Worm (Caenorhabditis elegans): ENCODE results near the gene Y39H10B.2.

The Y39H10B.2 gene

DNA sequence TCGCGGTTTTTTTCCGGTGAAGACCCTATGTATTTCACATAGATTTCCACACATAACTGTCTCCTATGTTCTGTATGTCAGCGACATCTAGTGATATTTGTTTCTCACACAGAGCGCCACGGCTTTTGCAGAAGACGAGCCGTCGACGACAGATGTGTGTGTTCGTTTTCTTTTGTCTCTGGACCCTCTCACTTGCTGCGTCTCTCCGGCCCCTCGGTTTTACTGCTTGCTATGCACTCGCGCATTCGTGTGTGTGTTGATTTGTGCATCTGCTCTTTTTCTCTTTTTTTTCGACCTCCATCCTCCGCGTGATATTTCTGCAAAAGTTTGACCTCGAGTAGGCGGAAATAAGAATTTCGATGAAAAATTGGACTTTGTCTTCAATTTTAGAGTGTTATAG, 20.2 kb downstream of the Y39H10B.2 start:
- TF ChIP-seq B0310.2 (tag; optimal IDR thresholded peaks at IDR 0.05), result no peak
- no peak for TF ChIP-seq hmg-4 (GFP tag; optimal IDR thresholded peaks at IDR 0.05)
- TF ChIP-seq sea-1 (GFP tag; conservative IDR thresholded peaks at IDR 0.05), result no peak
- no peak for TF ChIP-seq tbx-37 (GFP tag; conservative IDR thresholded peaks at IDR 0.05)
- no peak for TF ChIP-seq ceh-36 (tag; optimal IDR thresholded peaks at IDR 0.05)
- no peak for TF ChIP-seq tra-4 (tag; optimal IDR thresholded peaks at IDR 0.05)
- TF ChIP-seq hmbx-1 (tag; optimal IDR thresholded peaks at IDR 0.05), result no peak
- TF ChIP-seq F13C5.2 (tag; optimal IDR thresholded peaks at IDR 0.05), result no peak
- no peak for TF ChIP-seq flt-1 (GFP tag; IDR thresholded peaks at IDR 0.05)
- no peak for TF ChIP-seq aly-1 (tag; optimal IDR thresholded peaks at IDR 0.05)
- no peak for TF ChIP-seq tbx-11 (GFP tag; IDR thresholded peaks at IDR 0.05)
- no peak for TF ChIP-seq pes-1 (GFP tag; IDR thresholded peaks at IDR 0.05)
- no peak for TF ChIP-seq ceh-13 (GFP tag; optimal IDR thresholded peaks at IDR 0.05)

- TF ChIP-seq hnd-1 (tag; optimal IDR thresholded peaks at IDR 0.05), result no peak
- TF ChIP-seq hmg-4 (GFP tag; optimal IDR thresholded peaks at IDR 0.05), result no peak
- TF ChIP-seq B0310.2 (tag; optimal IDR thresholded peaks at IDR 0.05), result no peak
- no peak for TF ChIP-seq ceh-13 (GFP tag; optimal IDR thresholded peaks at IDR 0.05)
- no peak for TF ChIP-seq tbx-11 (GFP tag; IDR thresholded peaks at IDR 0.05)
- no peak for TF ChIP-seq tra-4 (tag; optimal IDR thresholded peaks at IDR 0.05)
- no peak for TF ChIP-seq tbx-37 (GFP tag; conservative IDR thresholded peaks at IDR 0.05)
- no peak for TF ChIP-seq ama-1 (optimal IDR thresholded peaks at IDR 0.05)
- TF ChIP-seq ceh-36 (tag; optimal IDR thresholded peaks at IDR 0.05), result no peak
- TF ChIP-seq sea-1 (GFP tag; conservative IDR thresholded peaks at IDR 0.05), result no peak
- TF ChIP-seq scrt-1 (GFP tag; IDR thresholded peaks at IDR 0.05), result no peak
- no peak for TF ChIP-seq hmbx-1 (tag; optimal IDR thresholded peaks at IDR 0.05)
- TF ChIP-seq flt-1 (GFP tag; IDR thresholded peaks at IDR 0.05), result no peak
- no peak for TF ChIP-seq aly-1 (tag; optimal IDR thresholded peaks at IDR 0.05)
- TF ChIP-seq F13C5.2 (tag; optimal IDR thresholded peaks at IDR 0.05), result no peak
- TF ChIP-seq ets-7 (tag; optimal IDR thresholded peaks at IDR 0.05), result no peak
- no peak for TF ChIP-seq pes-1 (GFP tag; IDR thresholded peaks at IDR 0.05)
These were observed 24.0 kb downstream of the Y39H10B.2 start for ce11 chrV:3692613-3693012.

DNA sequence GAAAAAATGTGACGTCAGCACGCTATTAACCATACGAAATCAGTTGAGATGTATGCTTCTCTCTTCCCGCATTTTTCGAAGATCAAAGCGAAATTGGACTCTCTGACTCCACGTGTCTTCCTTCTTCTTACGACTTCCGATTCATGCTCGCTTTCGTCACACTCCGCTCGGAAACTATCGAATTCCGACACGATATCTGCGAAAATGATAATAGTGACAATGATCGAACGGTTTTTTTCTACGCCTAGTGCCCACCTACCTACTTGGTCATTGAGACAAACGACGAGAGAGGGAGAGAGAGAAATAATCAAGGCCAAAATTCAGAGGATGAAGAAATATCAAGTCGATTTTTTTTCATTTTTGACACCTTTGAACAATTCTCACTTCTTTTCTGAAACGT, 25.1 kb downstream of the Y39H10B.2 start:
- TF ChIP-seq B0310.2 (tag; optimal IDR thresholded peaks at IDR 0.05) (no peak), ets-7 (tag; optimal IDR thresholded peaks at IDR 0.05) (no peak), sea-1 (GFP tag; conservative IDR thresholded peaks at IDR 0.05) (no peak), hmg-4 (GFP tag; optimal IDR thresholded peaks at IDR 0.05) (no peak), ceh-36 (tag; optimal IDR thresholded peaks at IDR 0.05) (no peak), pes-1 (GFP tag; IDR thresholded peaks at IDR 0.05) (no peak), scrt-1 (GFP tag; IDR thresholded peaks at IDR 0.05) (no peak), tra-4 (tag; optimal IDR thresholded peaks at IDR 0.05) (no peak), ceh-13 (GFP tag; optimal IDR thresholded peaks at IDR 0.05) (no peak), ama-1 (optimal IDR thresholded peaks at IDR 0.05) (no peak), hmbx-1 (tag; optimal IDR thresholded peaks at IDR 0.05) (no peak), hnd-1 (tag; optimal IDR thresholded peaks at IDR 0.05) (no peak), aly-1 (tag; optimal IDR thresholded peaks at IDR 0.05) (no peak), tbx-37 (GFP tag; conservative IDR thresholded peaks at IDR 0.05) (no peak), flt-1 (GFP tag; IDR thresholded peaks at IDR 0.05) (no peak), F13C5.2 (tag; optimal IDR thresholded peaks at IDR 0.05) (no peak), tbx-11 (GFP tag; IDR thresholded peaks at IDR 0.05) (no peak)

DNA sequence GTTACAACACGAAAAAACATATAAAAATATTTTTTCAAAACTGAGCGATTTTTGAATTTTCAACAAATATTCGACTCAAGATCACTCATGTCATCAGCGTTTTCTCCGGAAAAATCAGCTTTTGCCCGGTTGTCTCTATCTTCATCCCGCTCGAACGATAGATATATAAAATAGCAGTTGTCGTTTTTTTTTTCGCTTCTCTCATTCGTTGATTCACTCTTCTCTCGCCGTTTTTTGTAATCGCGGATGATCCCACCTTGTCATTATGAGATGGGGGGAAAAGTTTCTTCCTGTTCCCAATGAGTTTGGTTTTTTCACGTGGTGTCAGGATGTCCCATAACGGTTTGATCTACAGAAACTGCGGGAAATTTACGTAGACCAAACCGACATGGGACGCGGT, 26.7 kb downstream of the Y39H10B.2 start:
- TF ChIP-seq B0310.2 (tag; optimal IDR thresholded peaks at IDR 0.05), result no peak
- TF ChIP-seq ceh-36 (tag; optimal IDR thresholded peaks at IDR 0.05), result no peak
- TF ChIP-seq ama-1 (optimal IDR thresholded peaks at IDR 0.05), result no peak
- TF ChIP-seq hmg-4 (GFP tag; optimal IDR thresholded peaks at IDR 0.05), result no peak
- no peak for TF ChIP-seq tra-4 (tag; optimal IDR thresholded peaks at IDR 0.05)
- no peak for TF ChIP-seq tbx-11 (GFP tag; IDR thresholded peaks at IDR 0.05)
- TF ChIP-seq aly-1 (tag; optimal IDR thresholded peaks at IDR 0.05), result no peak
- TF ChIP-seq F13C5.2 (tag; optimal IDR thresholded peaks at IDR 0.05), result no peak
- no peak for TF ChIP-seq flt-1 (GFP tag; IDR thresholded peaks at IDR 0.05)
- TF ChIP-seq pes-1 (GFP tag; IDR thresholded peaks at IDR 0.05), result no peak
- TF ChIP-seq hnd-1 (tag; optimal IDR thresholded peaks at IDR 0.05), result no peak
- no peak for TF ChIP-seq sea-1 (GFP tag; conservative IDR thresholded peaks at IDR 0.05)
- TF ChIP-seq tbx-37 (GFP tag; conservative IDR thresholded peaks at IDR 0.05), result no peak

ce11 chrV:3697071-3697470, 28.5 kb downstream of the Y39H10B.2 start:
- no peak for TF ChIP-seq hmbx-1 (tag; optimal IDR thresholded peaks at IDR 0.05)
- no peak for TF ChIP-seq pes-1 (GFP tag; IDR thresholded peaks at IDR 0.05)
- TF ChIP-seq ceh-36 (tag; optimal IDR thresholded peaks at IDR 0.05), result no peak
- no peak for TF ChIP-seq B0310.2 (tag; optimal IDR thresholded peaks at IDR 0.05)
- TF ChIP-seq ets-7 (tag; optimal IDR thresholded peaks at IDR 0.05), result no peak
- no peak for TF ChIP-seq ceh-13 (GFP tag; optimal IDR thresholded peaks at IDR 0.05)
- TF ChIP-seq tra-4 (tag; optimal IDR thresholded peaks at IDR 0.05), result no peak
- TF ChIP-seq hnd-1 (tag; optimal IDR thresholded peaks at IDR 0.05), result no peak
- no peak for TF ChIP-seq flt-1 (GFP tag; IDR thresholded peaks at IDR 0.05)
- no peak for TF ChIP-seq sea-1 (GFP tag; conservative IDR thresholded peaks at IDR 0.05)
- no peak for TF ChIP-seq tbx-11 (GFP tag; IDR thresholded peaks at IDR 0.05)
- no peak for TF ChIP-seq hmg-4 (GFP tag; optimal IDR thresholded peaks at IDR 0.05)
- TF ChIP-seq F13C5.2 (tag; optimal IDR thresholded peaks at IDR 0.05), result no peak

- TF ChIP-seq ets-7 (tag; optimal IDR thresholded peaks at IDR 0.05), result no peak
- TF ChIP-seq scrt-1 (GFP tag; IDR thresholded peaks at IDR 0.05), result no peak
- TF ChIP-seq hnd-1 (tag; optimal IDR thresholded peaks at IDR 0.05), result no peak
- TF ChIP-seq tra-4 (tag; optimal IDR thresholded peaks at IDR 0.05), result no peak
These were observed 29.9 kb downstream of the Y39H10B.2 start for ce11 chrV:3698497-3698896.

- no peak for TF ChIP-seq hmg-4 (GFP tag; optimal IDR thresholded peaks at IDR 0.05)
- TF ChIP-seq tbx-37 (GFP tag; conservative IDR thresholded peaks at IDR 0.05), result no peak
- no peak for TF ChIP-seq sea-1 (GFP tag; conservative IDR thresholded peaks at IDR 0.05)
- no peak for TF ChIP-seq ama-1 (optimal IDR thresholded peaks at IDR 0.05)
- TF ChIP-seq tbx-11 (GFP tag; IDR thresholded peaks at IDR 0.05), result no peak
- TF ChIP-seq aly-1 (tag; optimal IDR thresholded peaks at IDR 0.05), result no peak
- no peak for TF ChIP-seq F13C5.2 (tag; optimal IDR thresholded peaks at IDR 0.05)
- no peak for TF ChIP-seq ceh-36 (tag; optimal IDR thresholded peaks at IDR 0.05)
- TF ChIP-seq scrt-1 (GFP tag; IDR thresholded peaks at IDR 0.05), result no peak
- no peak for TF ChIP-seq hmbx-1 (tag; optimal IDR thresholded peaks at IDR 0.05)
- TF ChIP-seq pes-1 (GFP tag; IDR thresholded peaks at IDR 0.05), result no peak
These were observed 34.4 kb downstream of the Y39H10B.2 start for ce11 chrV:3702998-3703397.
